Fruit fly (Drosophila melanogaster) whole organism, embryonic: ENCODE results near the gene CAH7.

Experiments
- Asciz ChIP-seq: fragments of 200-800 bp; sonication (Bioruptor generic); optimal IDR thresholded peaks from 2 replicates; lab custom pipeline; 2017; ENCODE audit warnings: missing biosample characterization, mild to moderate bottlenecking, missing genetic modification characterization, missing genetic modification reagents
- B-H2 ChIP-seq: fragments of 200-800 bp; sonication (Bioruptor generic); optimal IDR thresholded peaks from 2 replicates; lab custom pipeline; 2018; ENCODE audit warnings: missing biosample characterization, mild to moderate bottlenecking, missing genetic modification characterization
- Bteb2 ChIP-seq: fragments of 200-800 bp; sonication (Bioruptor generic); optimal IDR thresholded peaks from 2 replicates; lab custom pipeline; 2016; ENCODE audit warnings: missing biosample characterization, missing genetic modification characterization
- CG10209 ChIP-seq: fragments of 200-800 bp; sonication (Bioruptor generic); optimal IDR thresholded peaks from 3 replicates; lab custom pipeline; 2017; ENCODE audit warnings: missing biosample characterization, mild to moderate bottlenecking, missing genetic modification characterization, missing genetic modification reagents
- CG11695 ChIP-seq: fragments of 200-800 bp; sonication (Bioruptor generic); IDR thresholded peaks from 3 replicates; pipeline ENCODE4 v1.3.6; 2022; ENCODE audit warnings: missing biosample characterization, missing genetic modification characterization
- CG12071 ChIP-seq: fragments of 200-800 bp; sonication (Bioruptor generic); optimal IDR thresholded peaks from 3 replicates; lab custom pipeline; 2018; ENCODE audit warnings: missing biosample characterization, mild to moderate bottlenecking, missing genetic modification characterization
- CG13287 ChIP-seq: fragments of 200-800 bp; sonication (Bioruptor generic); IDR thresholded peaks from 2 replicates; pipeline ENCODE4 v1.3.6; 2022; ENCODE audit warnings: missing biosample characterization, missing genetic modification characterization; ENCODE audit not compliant: partially characterized antibody
- CG15696 ChIP-seq: fragments of 200-800 bp; sonication (Bioruptor generic); optimal IDR thresholded peaks from 2 replicates; lab custom pipeline; 2019; ENCODE audit warnings: missing biosample characterization, mild to moderate bottlenecking, missing genetic modification characterization, moderate library complexity
- CG17568 ChIP-seq: fragments of 200-800 bp; sonication (Bioruptor generic); optimal IDR thresholded peaks from 2 replicates; lab custom pipeline; 2018; ENCODE audit warnings: missing biosample characterization, mild to moderate bottlenecking, missing genetic modification characterization, moderate library complexity
- CG2712 ChIP-seq: fragments of 200-800 bp; optimal IDR thresholded peaks from 3 replicates; lab custom pipeline; 2019; ENCODE audit warnings: missing biosample characterization, mild to moderate bottlenecking, missing genetic modification characterization, moderate library complexity
- CG31224 ChIP-seq: fragments of 200-800 bp; sonication (Bioruptor generic); IDR thresholded peaks from 2 replicates; pipeline ENCODE4 v1.3.6; 2022; ENCODE audit warnings: missing biosample characterization, missing genetic modification characterization
- CG3281 ChIP-seq: fragments of 200-800 bp; sonication (Bioruptor generic); optimal IDR thresholded peaks from 3 replicates; lab custom pipeline; 2017; ENCODE audit warnings: missing biosample characterization, mild to moderate bottlenecking, missing genetic modification characterization
- CG33557 ChIP-seq: fragments of 200-800 bp; sonication (Bioruptor generic); optimal IDR thresholded peaks from 2 replicates; lab custom pipeline; 2019; ENCODE audit warnings: missing biosample characterization, mild to moderate bottlenecking, missing genetic modification characterization, moderate library complexity
- CG6791 ChIP-seq: fragments of 200-800 bp; sonication (Bioruptor generic); IDR thresholded peaks from 3 replicates; pipeline ENCODE4 v1.3.6; 2022; ENCODE audit warnings: missing biosample characterization, missing genetic modification characterization; ENCODE audit not compliant: partially characterized antibody
- CG7556 ChIP-seq: fragments of 200-800 bp; sonication (Bioruptor generic); optimal IDR thresholded peaks from 2 replicates; lab custom pipeline; 2017; ENCODE audit warnings: missing biosample characterization, mild to moderate bottlenecking, missing genetic modification characterization
- CG8944 ChIP-seq: fragments of 200-800 bp; sonication (Bioruptor generic); optimal IDR thresholded peaks from 3 replicates; lab custom pipeline; 2016; ENCODE audit warnings: missing biosample characterization, missing genetic modification characterization
- CG9609 ChIP-seq: fragments of 200-800 bp; sonication (Bioruptor generic); optimal IDR thresholded peaks from 3 replicates; lab custom pipeline; 2016; ENCODE audit warnings: missing biosample characterization, missing genetic modification characterization
- CG9797 ChIP-seq: fragments of 200-800 bp; sonication (Bioruptor generic); optimal IDR thresholded peaks from 3 replicates; lab custom pipeline; 2018; ENCODE audit warnings: missing biosample characterization, mild to moderate bottlenecking, missing genetic modification characterization
- CG9876 ChIP-seq: fragments of 200-800 bp; sonication (Bioruptor generic); optimal IDR thresholded peaks from 2 replicates; lab custom pipeline; 2016; ENCODE audit warnings: missing biosample characterization, missing genetic modification characterization
- D19B ChIP-seq: fragments of 200-800 bp; sonication (Bioruptor generic); optimal IDR thresholded peaks from 2 replicates; lab custom pipeline; 2017; ENCODE audit warnings: missing biosample characterization, mild to moderate bottlenecking, missing genetic modification characterization
- Ets65A ChIP-seq: fragments of 200-800 bp; sonication (Bioruptor generic); peaks from one replicate; lab custom pipeline; 2016; ENCODE audit warnings: missing biosample characterization, missing genetic modification characterization
- H2.0 ChIP-seq: fragments of 200-800 bp; sonication (Bioruptor generic); IDR thresholded peaks from 2 replicates; pipeline ENCODE4 v1.3.6; 2022; ENCODE audit warnings: missing biosample characterization, missing genetic modification characterization
- Jarid2 ChIP-seq: fragments of 200-800 bp; sonication (Bioruptor generic); optimal IDR thresholded peaks from 3 replicates; lab custom pipeline; 2017; ENCODE audit warnings: mild to moderate bottlenecking, missing biosample characterization, missing genetic modification reagents, missing genetic modification characterization
- MBD-R2 ChIP-seq: fragments of 200-800 bp; sonication (Bioruptor generic); IDR thresholded peaks from 2 replicates; pipeline ENCODE4 v1.3.6; 2022; ENCODE audit warnings: missing biosample characterization, missing genetic modification characterization
- Med ChIP-seq: fragments of 200-800 bp; sonication (Bioruptor generic); peaks from one replicate; lab custom pipeline; 2016; ENCODE audit warnings: missing biosample characterization, missing genetic modification characterization, mild to moderate bottlenecking, inconsistent platforms, moderate library complexity
- NK7.1 ChIP-seq: fragments of 200-800 bp; sonication (Bioruptor generic); optimal IDR thresholded peaks from 3 replicates; lab custom pipeline; 2016; ENCODE audit warnings: missing biosample characterization, missing genetic modification characterization
- Neu2 ChIP-seq: fragments of 200-800 bp; sonication (Bioruptor generic); optimal IDR thresholded peaks from 3 replicates; lab custom pipeline; 2016; ENCODE audit warnings: missing biosample characterization, missing genetic modification characterization, borderline replicate concordance
- PHDP ChIP-seq: fragments of 200-800 bp; sonication (Bioruptor generic); optimal IDR thresholded peaks from 3 replicates; lab custom pipeline; 2018; ENCODE audit warnings: missing biosample characterization, mild to moderate bottlenecking, missing genetic modification characterization, moderate library complexity
- Rx ChIP-seq: fragments of 200-800 bp; sonication (Bioruptor generic); IDR thresholded peaks from 2 replicates; pipeline ENCODE4 v1.3.6; 2022; ENCODE audit warnings: missing biosample characterization, missing genetic modification characterization
- Scr ChIP-seq: fragments of 200-800 bp; sonication (Bioruptor generic); IDR thresholded peaks from 2 replicates; pipeline ENCODE4 v1.3.6; 2022; ENCODE audit warnings: missing biosample characterization, missing genetic modification characterization; ENCODE audit not compliant: partially characterized antibody
- Trl ChIP-seq, 3 experiments: fragments of >200 bp in 2 of 3; fragments of 200-800 bp in 1 of 3; sonication (Bioruptor generic) in 1 of 3; optimal IDR thresholded peaks; 2 replicates in 1 of 3; 3 replicates in 2 of 3; lab custom pipeline; 2016 to 2017; ENCODE audit warnings: missing biosample characterization in 1 of 3, missing genetic modification characterization in 1 of 3
- Usf ChIP-seq: fragments of 200-800 bp; sonication (Bioruptor generic); optimal IDR thresholded peaks from 2 replicates; lab custom pipeline; 2017; ENCODE audit warnings: missing genotype, missing biosample characterization, missing genetic modification characterization
- Xrp1 ChIP-seq: fragments of 200-800 bp; sonication (Bioruptor generic); IDR thresholded peaks from 2 replicates; pipeline ENCODE4 v1.3.6; 2022; ENCODE audit warnings: missing biosample characterization, missing genetic modification characterization
- ash1 ChIP-seq: fragments of 200-800 bp; sonication (Bioruptor generic); optimal IDR thresholded peaks from 2 replicates; lab custom pipeline; 2018; ENCODE audit warnings: missing biosample characterization, mild to moderate bottlenecking, missing genetic modification characterization
- ato ChIP-seq: fragments of 200-800 bp; sonication (Bioruptor generic); IDR thresholded peaks from 2 replicates; pipeline ENCODE4 v1.3.6; 2022; ENCODE audit warnings: missing biosample characterization, missing genetic modification characterization; ENCODE audit not compliant: partially characterized antibody
- cwo ChIP-seq: fragments of 200-800 bp; sonication (Bioruptor generic); optimal IDR thresholded peaks from 3 replicates; lab custom pipeline; 2017; ENCODE audit warnings: missing biosample characterization, missing genetic modification characterization, mild to moderate bottlenecking, moderate library complexity, missing genetic modification reagents
- dmrt11E ChIP-seq: fragments of 200-800 bp; sonication (Bioruptor generic); optimal IDR thresholded peaks from 3 replicates; lab custom pipeline; 2018; ENCODE audit warnings: missing biosample characterization, mild to moderate bottlenecking, missing genetic modification characterization, moderate library complexity
- ems ChIP-seq: fragments of 200-800 bp; sonication (Bioruptor generic); optimal IDR thresholded peaks from 3 replicates; lab custom pipeline; 2016; ENCODE audit warnings: missing biosample characterization, missing genetic modification characterization
- gt ChIP-seq: fragments of 200-800 bp; sonication (Bioruptor generic); IDR thresholded peaks from 2 replicates; pipeline ENCODE4 v1.3.6; 2022; ENCODE audit warnings: missing biosample characterization, missing genetic modification characterization
- lilli ChIP-seq: fragments of 200-800 bp; sonication (Bioruptor generic); optimal IDR thresholded peaks from 3 replicates; lab custom pipeline; 2016; ENCODE audit warnings: missing biosample characterization, missing genetic modification characterization
- mirr ChIP-seq: fragments of 200-800 bp; sonication (Bioruptor generic); optimal IDR thresholded peaks from 3 replicates; lab custom pipeline; 2018; ENCODE audit warnings: missing biosample characterization, mild to moderate bottlenecking, missing genetic modification characterization
- p53 ChIP-seq: fragments of 200-800 bp; sonication (Bioruptor generic); optimal IDR thresholded peaks from 2 replicates; lab custom pipeline; 2016; ENCODE audit warnings: missing biosample characterization, missing genetic modification characterization
- phol ChIP-seq: fragments of 200-800 bp; sonication (Bioruptor generic); optimal IDR thresholded peaks from 3 replicates; lab custom pipeline; 2018; ENCODE audit warnings: missing biosample characterization, mild to moderate bottlenecking, missing genetic modification characterization, moderate library complexity
- pum ChIP-seq: fragments of 200-800 bp; sonication (Bioruptor generic); optimal IDR thresholded peaks from 2 replicates; lab custom pipeline; 2016; ENCODE audit warnings: missing biosample characterization, missing genetic modification characterization
- pzg ChIP-seq: fragments of 200-800 bp; sonication (Bioruptor generic); optimal IDR thresholded peaks from 3 replicates; lab custom pipeline; 2018; ENCODE audit warnings: missing biosample characterization, mild to moderate bottlenecking, missing genetic modification characterization, moderate library complexity
- sd ChIP-seq: fragments of 200-800 bp; sonication (Bioruptor generic); optimal IDR thresholded peaks from 3 replicates; lab custom pipeline; 2018; ENCODE audit warnings: missing biosample characterization, mild to moderate bottlenecking, missing genetic modification characterization, moderate library complexity
- sens ChIP-seq: fragments of 200-800 bp; sonication (Bioruptor generic); peaks from one replicate; lab custom pipeline; 2016; ENCODE audit warnings: missing biosample characterization, missing genetic modification characterization
- shn ChIP-seq: fragments of 200-800 bp; sonication (Bioruptor generic); optimal IDR thresholded peaks from 3 replicates; lab custom pipeline; 2016; ENCODE audit warnings: missing biosample characterization, missing genetic modification characterization
- sob ChIP-seq: fragments of 200-800 bp; sonication (Bioruptor generic); IDR thresholded peaks from 2 replicates; pipeline ENCODE4 v1.3.6; 2022; ENCODE audit warnings: missing biosample characterization, missing genetic modification characterization
- z ChIP-seq: fragments of 200-800 bp; sonication (Bioruptor generic); IDR thresholded peaks from 3 replicates; pipeline ENCODE4 v1.3.6; 2022; ENCODE audit warnings: missing biosample characterization, missing genetic modification characterization
- zfh2 ChIP-seq: fragments of 200-800 bp; sonication (Bioruptor generic); optimal IDR thresholded peaks from 2 replicates; lab custom pipeline; 2016; ENCODE audit warnings: missing biosample characterization, missing genetic modification characterization

CAH7 gene

DNA sequence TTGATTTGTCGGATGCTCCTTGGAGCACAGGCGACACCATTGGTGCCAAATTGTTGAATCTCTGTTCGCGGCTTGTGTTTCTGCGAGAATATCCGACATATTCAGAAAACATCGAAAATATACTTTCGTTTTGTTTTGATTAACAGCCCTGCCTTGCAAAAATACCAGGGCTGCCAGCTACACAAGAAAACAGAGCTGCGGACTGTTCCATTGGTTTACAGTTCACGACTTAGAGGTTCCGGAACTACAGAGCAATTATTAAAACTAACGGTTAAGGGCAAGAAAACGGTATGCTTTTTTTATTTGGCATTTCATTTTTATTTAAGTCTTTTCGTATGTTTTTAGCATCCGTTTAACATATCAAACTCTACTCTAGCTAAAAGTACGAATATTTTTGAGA, 49.1 kb downstream of the CAH7 start, which contains the start of gene CG6254 (continued):
- TF ChIP-seq PHDP (no peak), CG33557 (GFP tag; lab: Kevin White, UChicago) (no peak), Asciz (GFP tag; lab: Kevin White, UChicago) (no peak), CG6791 (GFP tag; lab: Robert Waterston, UW) (peak; percentile 47; the same call in 1 of the 3 replicates), CG7556 (GFP tag; lab: Kevin White, UChicago) (no peak), zfh2 (GFP tag; lab: Kevin White, UChicago) (peak; percentile 50), NK7.1 (GFP tag; lab: Kevin White, UChicago) (peak; percentile 10), pzg (GFP tag; lab: Kevin White, UChicago) (peak; percentile 68), cwo (GFP tag; lab: Kevin White, UChicago) (no peak), CG15696 (tag; lab: Kevin White, UChicago) (peak; percentile 23), ash1 (GFP tag; lab: Kevin White, UChicago) (no peak), ato (GFP tag; lab: Robert Waterston, UW) (peak; percentile 60; the same call in 1 of the 2 replicates), B-H2 (peak; percentile 71), sob (GFP tag; lab: Robert Waterston, UW) (peak; percentile 63), CG10209 (GFP tag; lab: Kevin White, UChicago) (no peak), Usf (GFP tag; lab: Kevin White, UChicago) (no peak), CG31224 (GFP tag; lab: Robert Waterston, UW) (no peak), z (GFP tag; lab: Robert Waterston, UW) (no peak), p53 (no peak), phol (tag; lab: Kevin White, UChicago) (peak; percentile 44), Xrp1 (GFP tag; lab: Robert Waterston, UW) (no peak), sd (tag; lab: Kevin White, UChicago) (no peak), shn (GFP tag; lab: Kevin White, UChicago) (peak; percentile 17), CG9797 (no peak), CG3281 (GFP tag; lab: Kevin White, UChicago) (peak; percentile 100), Neu2 (GFP tag; lab: Kevin White, UChicago) (no peak), Med (GFP tag; lab: Kevin White, UChicago) (peak; percentile 88), lilli (GFP tag; lab: Kevin White, UChicago) (peak; percentile 58), CG9609 (GFP tag; lab: Kevin White, UChicago) (no peak), Bteb2 (GFP tag; lab: Kevin White, UChicago) (peak; percentile 36), CG17568 (GFP tag; lab: Kevin White, UChicago) (no peak), CG8944 (GFP tag; lab: Kevin White, UChicago) (peak; percentile 30), CG12071 (GFP tag; lab: Kevin White, UChicago) (no peak), dmrt11E (tag; lab: Kevin White, UChicago) (peak; percentile 25), CG9876 (GFP tag; lab: Kevin White, UChicago) (peak; percentile 16), CG2712 (no peak), mirr (peak; percentile 29), sens (GFP tag; lab: Kevin White, UChicago) (peak; percentile 58), Rx (no peak), CG11695 (GFP tag; lab: Robert Waterston, UW) (0 out of 3 replicates have a peak, but pooled peaks have one; percentile 7), H2.0 (no peak), Scr (GFP tag; lab: Robert Waterston, UW) (peak; percentile 34), Ets65A (peak; percentile 91), Jarid2 (GFP tag; lab: Kevin White, UChicago) (no peak), CG13287 (GFP tag; lab: Robert Waterston, UW) (peak; percentile 68), Trl (optimal IDR thresholded peaks at IDR 0.05; lab: Kevin White, UChicago) (no peak), Trl (GFP tag; optimal IDR thresholded peaks at IDR 0.05; lab: Kevin White, UChicago) (peak; percentile 47), pum (GFP tag; lab: Kevin White, UChicago) (peak; percentile 4), MBD-R2 (GFP tag; lab: Robert Waterston, UW) (peak; percentile 99), D19B (GFP tag; lab: Kevin White, UChicago) (no peak), ems (GFP tag; lab: Kevin White, UChicago) (peak; percentile 6), gt (GFP tag; lab: Robert Waterston, UW) (no peak)
